Worm (Caenorhabditis elegans): ENCODE results near the gene F58F9.9.

ce11 chrIV:6232769-6233290 is 7.3 kb upstream of the F58F9.9 start, which contains the start of gene F58F9.3:
- no peak for TF ChIP-seq ref-1 (GFP tag; conservative IDR thresholded peaks at IDR 0.05)
- TF ChIP-seq flt-1 (GFP tag; IDR thresholded peaks at IDR 0.05) = no peak
- no peak for TF ChIP-seq tab-1 (GFP tag; IDR thresholded peaks at IDR 0.05)
- no peak for TF ChIP-seq klf-2 (GFP tag; conservative IDR thresholded peaks at IDR 0.05)

Measured in whole organism, midembryonic.